Fruit fly (Drosophila melanogaster): Measurements from ENCODE around the gene Gr10a.
A peak's percentile ranks its signal among the peaks of the same experiment; 100 is the strongest.

Gene Gr10a

dm6 chrX:11390625-11391363 is 26.4 kb downstream of the Gr10a start (continued):
- peak; percentile 71 for TF ChIP-seq HHEX (GFP tag; optimal IDR thresholded peaks at IDR 0.05)
- TF ChIP-seq Poxn (GFP tag; IDR thresholded peaks at IDR 0.05), result peak; percentile 46; the same call in 1 of the 2 replicates
- TF ChIP-seq Aef1 (GFP tag; IDR thresholded peaks at IDR 0.05), result peak; percentile 88
- peak; percentile 43 for TF ChIP-seq danr (GFP tag; IDR thresholded peaks at IDR 0.05)
- peak; percentile 68 for TF ChIP-seq CG9215 (GFP tag; IDR thresholded peaks at IDR 0.05)
- TF ChIP-seq Atf-2 (GFP tag; optimal IDR thresholded peaks at IDR 0.05), result peak; percentile 37
- peak; percentile 41 for TF ChIP-seq crol (GFP tag; IDR thresholded peaks at IDR 0.05)
- no peak for TF ChIP-seq tll (GFP tag; optimal IDR thresholded peaks at IDR 0.05)
- TF ChIP-seq D (optimal IDR thresholded peaks at IDR 0.05), result no peak
- TF ChIP-seq D (GFP tag; optimal IDR thresholded peaks at IDR 0.05), result peak; percentile 58
- peak; percentile 86 for TF ChIP-seq rib (GFP tag; IDR thresholded peaks at IDR 0.05)
- peak; percentile 61 for TF ChIP-seq eyg (GFP tag; optimal IDR thresholded peaks at IDR 0.05)
- TF ChIP-seq CG2678 (tag; optimal IDR thresholded peaks at IDR 0.05), result peak; percentile 87
- peak; percentile 64 for TF ChIP-seq Myb (GFP tag; optimal IDR thresholded peaks at IDR 0.05)
- no peak for TF ChIP-seq CG7745 (tag; optimal IDR thresholded peaks at IDR 0.05)
- TF ChIP-seq Xbp1 (GFP tag; optimal IDR thresholded peaks at IDR 0.05), result peak; percentile 78
- peak; percentile 72 for TF ChIP-seq CG11695 (GFP tag; IDR thresholded peaks at IDR 0.05)
- peak; percentile 62 for TF ChIP-seq Ssrp (tag; optimal IDR thresholded peaks at IDR 0.05)
- peak; percentile 13 for TF ChIP-seq CG3995 (GFP tag; optimal IDR thresholded peaks at IDR 0.05)
- TF ChIP-seq jing (GFP tag; optimal IDR thresholded peaks at IDR 0.05), result peak; percentile 68
- TF ChIP-seq onecut (GFP tag; IDR thresholded peaks at IDR 0.05), result peak; percentile 62
- TF ChIP-seq Bgb (GFP tag; IDR thresholded peaks at IDR 0.05; ENCODE audit: partially characterized antibody), result no peak
- TF ChIP-seq CG10209 (GFP tag; optimal IDR thresholded peaks at IDR 0.05), result peak; percentile 81
- TF ChIP-seq Vsx1 (GFP tag; optimal IDR thresholded peaks at IDR 0.05), result peak; percentile 46
- no peak for TF ChIP-seq CG2202 (tag; optimal IDR thresholded peaks at IDR 0.05)
- TF ChIP-seq Drgx (GFP tag; IDR thresholded peaks at IDR 0.05), result peak; percentile 91
- TF ChIP-seq BtbVII (GFP tag; optimal IDR thresholded peaks at IDR 0.05), result peak; percentile 52
- peak; percentile 57 for TF ChIP-seq CG4854 (GFP tag; optimal IDR thresholded peaks at IDR 0.05)
- TF ChIP-seq cwo (GFP tag; optimal IDR thresholded peaks at IDR 0.05), result peak; percentile 69
- TF ChIP-seq gem (tag; optimal IDR thresholded peaks at IDR 0.05), result peak; percentile 84
- TF ChIP-seq CG6254 (GFP tag; optimal IDR thresholded peaks at IDR 0.05), result peak; percentile 55
- TF ChIP-seq grau (tag; optimal IDR thresholded peaks at IDR 0.05), result peak; percentile 78
- peak; percentile 35 for TF ChIP-seq CG12236 (GFP tag; optimal IDR thresholded peaks at IDR 0.05)
- TF ChIP-seq CG18599 (GFP tag; optimal IDR thresholded peaks at IDR 0.05), result peak; percentile 84
- peak; percentile 57 for TF ChIP-seq Atf3 (GFP tag; optimal IDR thresholded peaks at IDR 0.05)
- peak; percentile 72 for TF ChIP-seq CG6272 (GFP tag; IDR thresholded peaks at IDR 0.05)
- peak; percentile 70 for TF ChIP-seq CG1792 (GFP tag; optimal IDR thresholded peaks at IDR 0.05)
- peak; percentile 45 for TF ChIP-seq tup (GFP tag; optimal IDR thresholded peaks at IDR 0.05)
- TF ChIP-seq Doc2 (GFP tag; IDR thresholded peaks at IDR 0.05), result peak; percentile 66
- TF ChIP-seq Sry-β (GFP tag; optimal IDR thresholded peaks at IDR 0.05), result no peak
- peak; percentile 61 for TF ChIP-seq CG11398 (GFP tag; optimal IDR thresholded peaks at IDR 0.05)
- peak; percentile 72 to 76 for TF ChIP-seq Hr51 (GFP tag; optimal IDR thresholded peaks at IDR 0.05)
- TF ChIP-seq Bteb2 (GFP tag; optimal IDR thresholded peaks at IDR 0.05), result peak; percentile 62
- peak; percentile 77 for TF ChIP-seq klu (GFP tag; IDR thresholded peaks at IDR 0.05)
- peak; percentile 78 for TF ChIP-seq Rx (GFP tag; IDR thresholded peaks at IDR 0.05)
- peak; percentile 74 for TF ChIP-seq CG12155 (GFP tag; optimal IDR thresholded peaks at IDR 0.05)
- 0 out of 2 replicates have a peak, but pooled peaks have one; percentile 47 for TF ChIP-seq CG43689 (GFP tag; IDR thresholded peaks at IDR 0.05)
- TF ChIP-seq dm (GFP tag; optimal IDR thresholded peaks at IDR 0.05), result peak; percentile 56
- peak; percentile 70 for TF ChIP-seq schlank (tag; optimal IDR thresholded peaks at IDR 0.05)
